Worm (Caenorhabditis elegans) whole organism, L3 larva: Measurements from ENCODE around the gene F17E9.3.

Experiments used
- ceh-28 ChIP-seq: fragments of 150-350 bp; optimal IDR thresholded peaks from 2 replicates; lab custom pipeline; 2014; ENCODE audit warnings: missing biosample characterization, missing genetic modification reagents, missing genetic modification characterization
- fos-1 ChIP-seq: fragments of 150-350 bp; optimal IDR thresholded peaks from 2 replicates; lab custom pipeline; 2014; ENCODE audit warnings: missing biosample characterization, missing genetic modification characterization
- mdl-1 ChIP-seq: fragments of 150-350 bp; optimal IDR thresholded peaks from 2 replicates; lab custom pipeline; 2014; ENCODE audit warnings: missing biosample characterization, missing genetic modification characterization
- nhr-12 ChIP-seq: fragments of 150-350 bp; optimal IDR thresholded peaks from 2 replicates; lab custom pipeline; 2014; ENCODE audit warnings: missing biosample characterization, missing genetic modification characterization
- skn-1 ChIP-seq: fragments of 150-350 bp; optimal IDR thresholded peaks from 2 replicates; lab custom pipeline; 2014; ENCODE audit warnings: missing biosample characterization, missing genetic modification characterization

ce11 chrIV:8317800-8318199, 36.9 kb upstream of the F17E9.3 start:
- TF ChIP-seq ceh-28 (no peak), skn-1 (tag; lab: Kevin White, UChicago) (no peak), fos-1 (tag; lab: Kevin White, UChicago) (no peak), nhr-12 (tag; lab: Kevin White, UChicago) (no peak), mdl-1 (tag; lab: Kevin White, UChicago) (no peak)
